Worm (Caenorhabditis elegans) whole organism, L1 larva: ENCODE results near the gene hrpu-2.
"Not testable (repeated sequence)": the region's sequence is repeated elsewhere in the genome, so short reads cannot be mapped to it uniquely, and the experiment has no call there.

Source experiments
- ceh-88 ChIP-seq: fragments of 200-800 bp; sonication (Bioruptor generic); IDR thresholded peaks from 2 replicates; pipeline ENCODE4 v1.3.6; 2022; ENCODE audit warnings: missing genetic modification characterization, missing compliant biosample characterization
- efl-1 ChIP-seq, 4 experiments: fragments of 150-350 bp; optimal IDR thresholded peaks in 3 of 4; peaks in 1 of 4; 1 replicate in 1 of 4; 2 replicates in 3 of 4; lab custom pipeline; 2014; ENCODE audit warnings: missing biosample characterization in 2 of 4, missing genetic modification characterization in 2 of 4, missing genetic modification reagents in 2 of 4
- efl-3 ChIP-seq: fragments of 200-800 bp; sonication (Bioruptor generic); optimal IDR thresholded peaks from 2 replicates; lab custom pipeline; 2018; ENCODE audit warnings: mild to moderate bottlenecking, missing genetic modification characterization, missing compliant biosample characterization
- elt-2 ChIP-seq: sonication (generic microtip); optimal IDR thresholded peaks from 2 replicates; lab custom pipeline; 2016; ENCODE audit warnings: missing genetic modification characterization, mild to moderate bottlenecking, inconsistent platforms, missing compliant biosample characterization, missing genetic modification reagents
- ets-5 ChIP-seq: fragments of 200-800 bp; sonication (Bioruptor generic); IDR thresholded peaks from 2 replicates; pipeline ENCODE4 v1.3.6; 2022; ENCODE audit warnings: missing genetic modification characterization, missing compliant biosample characterization
- fos-1 ChIP-seq: fragments of 150-350 bp; optimal IDR thresholded peaks from 2 replicates; lab custom pipeline; 2014; ENCODE audit warnings: missing biosample characterization, missing genetic modification characterization
- lin-13 ChIP-seq: fragments of 150-350 bp; optimal IDR thresholded peaks from 2 replicates; lab custom pipeline; 2014; ENCODE audit warnings: missing biosample characterization, missing genetic modification reagents, missing genetic modification characterization
- mef-2 ChIP-seq: fragments of 150-350 bp; optimal IDR thresholded peaks from 2 replicates; lab custom pipeline; 2014; ENCODE audit warnings: missing biosample characterization, missing genetic modification characterization
- nhr-237 ChIP-seq: fragments of 150-350 bp; optimal IDR thresholded peaks from 2 replicates; lab custom pipeline; 2014; ENCODE audit warnings: missing biosample characterization, missing genetic modification characterization
- nhr-71 ChIP-seq: sonication (generic microtip); optimal IDR thresholded peaks from 2 replicates; lab custom pipeline; 2016; ENCODE audit warnings: mild to moderate bottlenecking, missing genetic modification characterization, moderate library complexity, missing compliant biosample characterization
- nhr-84 ChIP-seq: sonication (generic microtip); optimal IDR thresholded peaks from 2 replicates; lab custom pipeline; 2017; ENCODE audit warnings: missing biosample characterization, missing genetic modification characterization
- pqm-1 ChIP-seq: sonication (generic microtip); optimal IDR thresholded peaks from 3 replicates; lab custom pipeline; 2017; ENCODE audit warnings: missing biosample characterization, missing genetic modification characterization
- unc-98 ChIP-seq: fragments of 200-800 bp; sonication (Bioruptor generic); IDR thresholded peaks from 2 replicates; pipeline ENCODE4 v1.3.6; 2022; ENCODE audit warnings: missing genetic modification characterization, missing compliant biosample characterization
- ztf-4 ChIP-seq: fragments of 150-350 bp; optimal IDR thresholded peaks from 2 replicates; lab custom pipeline; 2014; ENCODE audit warnings: missing biosample characterization, missing genetic modification characterization

The hrpu-2 gene

ce11 chrIV:2242349-2243088 is 64.8 kb downstream of the hrpu-2 start, which contains the start of the genes M70.3 and M70.2:
M70.3 (minus strand) TSS chrIV:2242449.
M70.2 (plus strand) TSS chrIV:2243038.
- no peak for TF ChIP-seq ets-5 (GFP tag; lab: Robert Waterston, UW)
- no peak for TF ChIP-seq efl-1 (optimal IDR thresholded peaks at IDR 0.05; lab: Kevin White, UChicago)
- TF ChIP-seq efl-1 (GFP tag; optimal IDR thresholded peaks at IDR 0.05 in 1 of 2; lab: Kevin White, UChicago) = peak in 1 of 2 experiments; percentile 54

- not testable (repeated sequence) for TF ChIP-seq lin-13; ztf-4 (tag; lab: Kevin White, UChicago); unc-98 (GFP tag; lab: Robert Waterston, UW)
- TF ChIP-seq, all 84 proteins: peak for 0; not testable (repeated sequence) for 84
Observed at ce11 chrIV:2245565-2245964, 67.9 kb downstream of the hrpu-2 start, which contains the start of gene M70.1. M70.1 (plus strand) TSS chrIV:2245865.

ce11 chrIV:2246150-2246549 is 68.5 kb downstream of the hrpu-2 start:
- TF ChIP-seq nhr-71 (tag; lab: Kevin White, UChicago) (no peak), nhr-84 (no peak), mef-2 (tag; lab: Kevin White, UChicago) (no peak), fos-1 (tag; lab: Kevin White, UChicago) (no peak), nhr-237 (tag; lab: Kevin White, UChicago) (no peak), efl-3 (GFP tag; lab: Kevin White, UChicago) (no peak), ceh-88 (GFP tag; lab: Robert Waterston, UW) (no peak), pqm-1 (tag; lab: Kevin White, UChicago) (no peak), efl-1 (optimal IDR thresholded peaks at IDR 0.05; lab: Kevin White, UChicago) (no peak), efl-1 (GFP tag; optimal IDR thresholded peaks at IDR 0.05 in 1 of 2; lab: Kevin White, UChicago) (no peak), lin-13 (no peak), elt-2 (tag; lab: Kevin White, UChicago) (no peak)
